Worm (Caenorhabditis elegans) whole organism, young adult: ENCODE measurements around the gene W02B12.16.

Source experiments
- B0035.1 ChIP-seq: sonication (generic microtip); optimal IDR thresholded peaks from 2 replicates; lab custom pipeline; 2016; ENCODE audit warnings: missing genetic modification characterization, mild to moderate bottlenecking, missing compliant biosample characterization, missing genotype, missing genetic modification reagents
- F23B12.7 ChIP-seq: sonication (generic microtip); optimal IDR thresholded peaks from 2 replicates; lab custom pipeline; 2017; ENCODE audit warnings: missing genetic modification characterization, mild to moderate bottlenecking, missing compliant biosample characterization, antibody characterized with exemption, moderate library complexity; ENCODE audit not compliant: insufficient read depth
- F37B4.10 ChIP-seq: fragments of 200-800 bp; sonication (Bioruptor generic); IDR thresholded peaks from 2 replicates; pipeline ENCODE4 v1.3.6; 2022; ENCODE audit warnings: missing genetic modification characterization, missing compliant biosample characterization
- F55B11.4 ChIP-seq: sonication (generic microtip); optimal IDR thresholded peaks from 2 replicates; lab custom pipeline; 2016; ENCODE audit warnings: missing compliant biosample characterization, missing genetic modification characterization, borderline replicate concordance; ENCODE audit not compliant: insufficient read depth
- Y53G8AR.9 ChIP-seq: fragments of 200-800 bp; sonication (Bioruptor generic); conservative IDR thresholded peaks from 2 replicates; pipeline ENCODE4 v1.3.6; 2022; ENCODE audit warnings: missing genetic modification reagents, missing genetic modification characterization, missing compliant biosample characterization
- Y56A3A.18 ChIP-seq: fragments of 200-800 bp; sonication (Bioruptor generic); IDR thresholded peaks from 2 replicates; pipeline ENCODE4 v1.3.6; 2022; ENCODE audit warnings: missing genetic modification reagents, missing genetic modification characterization, missing compliant biosample characterization
- atf-7 ChIP-seq: sonication (generic microtip); optimal IDR thresholded peaks from 2 replicates; lab custom pipeline; 2017; ENCODE audit warnings: mild to moderate bottlenecking, missing genetic modification characterization, missing compliant biosample characterization
- athp-1 ChIP-seq: sonication (generic microtip); optimal IDR thresholded peaks from 2 replicates; lab custom pipeline; 2017; ENCODE audit warnings: mild to moderate bottlenecking, missing genetic modification characterization, missing compliant biosample characterization
- ccch-3 ChIP-seq: fragments of 200-800 bp; sonication (Bioruptor generic); optimal IDR thresholded peaks from 2 replicates; lab custom pipeline; 2018; ENCODE audit warnings: mild to moderate bottlenecking, missing genetic modification characterization, missing compliant biosample characterization
- ceh-27 ChIP-seq: fragments of 200-800 bp; sonication (Bioruptor generic); optimal IDR thresholded peaks from 2 replicates; lab custom pipeline; 2018; ENCODE audit warnings: mild to moderate bottlenecking, missing genetic modification characterization, moderate library complexity, missing compliant biosample characterization
- dox-1 ChIP-seq: fragments of 200-800 bp; sonication (Bioruptor generic); IDR thresholded peaks from 2 replicates; pipeline ENCODE4 v1.3.6; 2022; ENCODE audit warnings: missing genetic modification reagents, missing genetic modification characterization, missing compliant biosample characterization
- dpl-1 ChIP-seq: fragments of 150-350 bp; optimal IDR thresholded peaks from 2 replicates; lab custom pipeline; 2014; ENCODE audit warnings: missing biosample characterization, missing genetic modification reagents, missing genetic modification characterization
- egl-18 ChIP-seq: fragments of 200-800 bp; sonication (Bioruptor generic); IDR thresholded peaks from 2 replicates; pipeline ENCODE4 v1.3.6; 2022; ENCODE audit warnings: missing genetic modification reagents, missing genetic modification characterization, missing compliant biosample characterization
- ekl-4 ChIP-seq: fragments of 200-800 bp; sonication (Bioruptor generic); IDR thresholded peaks from 2 replicates; pipeline ENCODE4 v1.3.6; 2022; ENCODE audit warnings: missing genetic modification reagents, missing genetic modification characterization, missing compliant biosample characterization
- ets-4 ChIP-seq: fragments of 200-800 bp; sonication (Bioruptor generic); optimal IDR thresholded peaks from 2 replicates; lab custom pipeline; 2018; ENCODE audit warnings: mild to moderate bottlenecking, missing genetic modification characterization, missing compliant biosample characterization
- hlh-26 ChIP-seq: fragments of 200-800 bp; sonication (Bioruptor generic); conservative IDR thresholded peaks from 2 replicates; pipeline ENCODE4 v1.3.6; 2022; ENCODE audit warnings: missing genetic modification reagents, missing genetic modification characterization, missing compliant biosample characterization
- hmg-1.2 ChIP-seq: fragments of 200-800 bp; sonication (Bioruptor generic); IDR thresholded peaks from 2 replicates; pipeline ENCODE4 v1.3.6; 2022; ENCODE audit warnings: missing genetic modification reagents, missing genetic modification characterization, missing compliant biosample characterization
- hrde-1 ChIP-seq: sonication (generic microtip); optimal IDR thresholded peaks from 2 replicates; lab custom pipeline; 2016; ENCODE audit warnings: missing genetic modification characterization, mild to moderate bottlenecking, missing compliant biosample characterization, moderate library complexity, missing genotype, missing genetic modification reagents, borderline replicate concordance
- let-607 ChIP-seq, 2 experiments: fragments of 200-800 bp in 1 of 2; sonication (Bioruptor generic) in 1 of 2; sonication (generic microtip) in 1 of 2; optimal IDR thresholded peaks; 2 replicates each; lab custom pipeline; 2016 to 2018; ENCODE audit warnings: mild to moderate bottlenecking in 2 of 2, missing compliant biosample characterization in 2 of 2, missing genetic modification characterization in 2 of 2, moderate library complexity in 2 of 2, missing genotype in 1 of 2
- lin-26 ChIP-seq: fragments of 200-800 bp; sonication (Bioruptor generic); IDR thresholded peaks from 2 replicates; pipeline ENCODE4 v1.3.6; 2022; ENCODE audit warnings: missing genetic modification reagents, missing genetic modification characterization, missing compliant biosample characterization
- lsl-1 ChIP-seq: fragments of 200-800 bp; sonication (Bioruptor generic); optimal IDR thresholded peaks from 2 replicates; lab custom pipeline; 2018; ENCODE audit warnings: mild to moderate bottlenecking, missing genetic modification characterization, moderate library complexity, missing compliant biosample characterization
- lsy-27 ChIP-seq: sonication (generic microtip); optimal IDR thresholded peaks from 2 replicates; lab custom pipeline; 2017; ENCODE audit warnings: missing genetic modification characterization, mild to moderate bottlenecking, missing compliant biosample characterization, antibody characterized with exemption, missing genotype, borderline replicate concordance; ENCODE audit not compliant: insufficient read depth
- madf-10 ChIP-seq: sonication (generic microtip); optimal IDR thresholded peaks from 2 replicates; lab custom pipeline; 2016; ENCODE audit warnings: mild to moderate bottlenecking, missing genetic modification characterization, missing compliant biosample characterization
- mcd-1 ChIP-seq: fragments of 200-800 bp; sonication (Bioruptor generic); IDR thresholded peaks from 2 replicates; pipeline ENCODE4 v1.3.6; 2022; ENCODE audit warnings: missing genetic modification reagents, missing genetic modification characterization, missing compliant biosample characterization
- mel-28 ChIP-seq: sonication (generic microtip); optimal IDR thresholded peaks from 2 replicates; lab custom pipeline; 2016; ENCODE audit warnings: borderline replicate concordance, mild to moderate bottlenecking, missing genetic modification characterization, missing compliant biosample characterization
- nhr-27 ChIP-seq: fragments of 200-800 bp; sonication (Bioruptor generic); optimal IDR thresholded peaks from 2 replicates; lab custom pipeline; 2018; ENCODE audit warnings: mild to moderate bottlenecking, missing genetic modification characterization, moderate library complexity, missing compliant biosample characterization
- nhr-80 ChIP-seq: sonication (generic microtip); optimal IDR thresholded peaks from 2 replicates; lab custom pipeline; 2016; ENCODE audit warnings: missing genetic modification characterization, missing compliant biosample characterization
- nhr-90 ChIP-seq: sonication (generic microtip); optimal IDR thresholded peaks from 2 replicates; lab custom pipeline; 2016; ENCODE audit warnings: missing genotype, mild to moderate bottlenecking, missing genetic modification characterization, missing compliant biosample characterization
- pbrm-1 ChIP-seq: fragments of 200-800 bp; sonication (Bioruptor generic); IDR thresholded peaks from 2 replicates; pipeline ENCODE4 v1.3.6; 2022; ENCODE audit warnings: missing genetic modification reagents, missing genetic modification characterization, missing compliant biosample characterization
- rcor-1 ChIP-seq: fragments of 200-800 bp; sonication (Bioruptor generic); IDR thresholded peaks from 2 replicates; pipeline ENCODE4 v1.3.6; 2022; ENCODE audit warnings: missing genetic modification reagents, missing genetic modification characterization, missing compliant biosample characterization
- sea-2 ChIP-seq: fragments of 200-800 bp; sonication (Bioruptor generic); IDR thresholded peaks from 2 replicates; pipeline ENCODE4 v1.3.6; 2022; ENCODE audit warnings: missing genetic modification characterization, missing compliant biosample characterization
- snpc-1.3 ChIP-seq: sonication (generic microtip); optimal IDR thresholded peaks from 2 replicates; lab custom pipeline; 2017; ENCODE audit warnings: missing genetic modification characterization, mild to moderate bottlenecking, missing compliant biosample characterization, antibody characterized with exemption, moderate library complexity, missing genotype, missing genetic modification reagents; ENCODE audit not compliant: insufficient read depth
- somi-1 ChIP-seq: fragments of 200-800 bp; sonication (Bioruptor generic); optimal IDR thresholded peaks from 2 replicates; lab custom pipeline; 2018; ENCODE audit warnings: mild to moderate bottlenecking, missing genetic modification characterization, missing compliant biosample characterization
- unc-62 ChIP-seq: fragments of 150-350 bp; optimal IDR thresholded peaks from 2 replicates; lab custom pipeline; 2014; ENCODE audit warnings: missing biosample characterization, missing genetic modification reagents, missing genetic modification characterization
- zfh-2 ChIP-seq: fragments of 200-800 bp; sonication (Bioruptor generic); conservative IDR thresholded peaks from 2 replicates; pipeline ENCODE4 v1.3.6; 2022; ENCODE audit warnings: missing genetic modification reagents, missing genetic modification characterization, missing compliant biosample characterization
- ztf-26 ChIP-seq: sonication (generic microtip); optimal IDR thresholded peaks from 2 replicates; lab custom pipeline; 2017; ENCODE audit warnings: missing genetic modification characterization, missing compliant biosample characterization
- ztf-3 ChIP-seq: fragments of 200-800 bp; sonication (Bioruptor generic); optimal IDR thresholded peaks from 2 replicates; lab custom pipeline; 2018; ENCODE audit warnings: mild to moderate bottlenecking, missing genetic modification characterization, missing compliant biosample characterization

The W02B12.16 gene

ce11 chrII:11433942-11434341 lies 42.4 kb downstream of the W02B12.16 start, which contains the start of gene C05D12.5:
Gene C05D12.5, plus strand, starts transcription at chrII:11434242.
- TF ChIP-seq ztf-26 (no peak), nhr-27 (tag; lab: Kevin White, UChicago) (no peak), atf-7 (tag; lab: Kevin White, UChicago) (no peak), nhr-90 (no peak), hlh-26 (GFP tag; lab: Robert Waterston, UW) (no peak), pbrm-1 (GFP tag; lab: Robert Waterston, UW) (no peak), ccch-3 (no peak), hrde-1 (tag; lab: Kevin White, UChicago) (no peak), madf-10 (tag; lab: Kevin White, UChicago) (no peak)

- TF ChIP-seq lin-26, result no peak
- TF ChIP-seq zfh-2 (GFP tag; lab: Robert Waterston, UW), result no peak
- no peak for TF ChIP-seq unc-62 (GFP tag; lab: Kevin White, UChicago)
- no peak for TF ChIP-seq mcd-1 (GFP tag; lab: Robert Waterston, UW)
- no peak for TF ChIP-seq ekl-4 (GFP tag; lab: Robert Waterston, UW)
- no peak for TF ChIP-seq rcor-1 (GFP tag; lab: Robert Waterston, UW)
- no peak for TF ChIP-seq snpc-1.3
- TF ChIP-seq egl-18 (GFP tag; lab: Robert Waterston, UW), result no peak
- no peak for TF ChIP-seq Y56A3A.18
- no peak for TF ChIP-seq ets-4
- no peak for TF ChIP-seq dox-1
- TF ChIP-seq ceh-27 (GFP tag; lab: Kevin White, UChicago), result no peak
- TF ChIP-seq Y53G8AR.9 (GFP tag; lab: Robert Waterston, UW), result no peak
- no peak for TF ChIP-seq mel-28 (tag; lab: Kevin White, UChicago)
- no peak for TF ChIP-seq F55B11.4 (tag; lab: Kevin White, UChicago)
- TF ChIP-seq B0035.1 (tag; lab: Kevin White, UChicago), result no peak
- no peak for TF ChIP-seq F23B12.7 (tag; lab: Kevin White, UChicago)
- TF ChIP-seq F37B4.10, result no peak
- no peak for TF ChIP-seq hmg-1.2 (GFP tag; lab: Robert Waterston, UW)
- no peak for TF ChIP-seq athp-1 (tag; lab: Kevin White, UChicago)
These were observed 44.7 kb downstream of the W02B12.16 start, which contains the start of gene C05D12.4 for ce11 chrII:11431584-11431983. Gene C05D12.4, plus strand, starts transcription at chrII:11431884.

ce11 chrII:11428599-11428998 lies 47.7 kb downstream of the W02B12.16 start:
- TF ChIP-seq dox-1 (no peak), nhr-80 (tag; lab: Kevin White, UChicago) (peak; percentile 48)
- TF ChIP-seq, all 124 proteins: peak for 1

- TF ChIP-seq lsl-1 (GFP tag; lab: Kevin White, UChicago) (no peak), lsy-27 (tag; lab: Kevin White, UChicago) (no peak), atf-7 (tag; lab: Kevin White, UChicago) (peak; percentile 27), somi-1 (GFP tag; lab: Kevin White, UChicago) (no peak), ztf-3 (GFP tag; lab: Kevin White, UChicago) (no peak), dpl-1 (GFP tag; lab: Kevin White, UChicago) (no peak), nhr-80 (tag; lab: Kevin White, UChicago) (peak; percentile 91), let-607 (tag; optimal IDR thresholded peaks at IDR 0.05; lab: Kevin White, UChicago) (peak in 1 of 2 experiments; percentile 15), sea-2 (GFP tag; lab: Robert Waterston, UW) (no peak), ets-4 (peak; percentile 47), dox-1 (0 out of 2 replicates have a peak, but pooled peaks have one; percentile 41)
These were observed 49.0 kb downstream of the W02B12.16 start for ce11 chrII:11427322-11427721.
